Worm (Caenorhabditis elegans) whole organism, L1 larva: ENCODE measurements around the gene ZC513.14.

Source experiments
- Y116A8C.19 ChIP-seq: sonication (generic microtip); optimal IDR thresholded peaks from 2 replicates; lab custom pipeline; 2016; ENCODE audit warnings: missing compliant biosample characterization, missing genetic modification characterization, borderline replicate concordance
- aha-1 ChIP-seq: fragments of 150-350 bp; optimal IDR thresholded peaks from 2 replicates; lab custom pipeline; 2014; ENCODE audit warnings: missing biosample characterization, missing genetic modification characterization
- aly-2 ChIP-seq: fragments of 150-350 bp; optimal IDR thresholded peaks from 2 replicates; lab custom pipeline; 2014; ENCODE audit warnings: missing biosample characterization, missing genetic modification characterization
- blmp-1 ChIP-seq: fragments of 150-350 bp; optimal IDR thresholded peaks from 2 replicates; lab custom pipeline; 2014; ENCODE audit warnings: missing biosample characterization, missing genetic modification characterization
- ceh-63 ChIP-seq: fragments of 200-800 bp; sonication (Bioruptor generic); optimal IDR thresholded peaks from 2 replicates; lab custom pipeline; 2018; ENCODE audit warnings: mild to moderate bottlenecking, missing genetic modification characterization, missing compliant biosample characterization
- ceh-8 ChIP-seq: fragments of 200-800 bp; sonication (Bioruptor generic); optimal IDR thresholded peaks from 2 replicates; lab custom pipeline; 2018; ENCODE audit warnings: mild to moderate bottlenecking, missing genetic modification characterization, moderate library complexity, missing compliant biosample characterization
- ceh-82 ChIP-seq, 3 experiments: fragments of 150-350 bp in 1 of 3; sonication (generic microtip) in 2 of 3; optimal IDR thresholded peaks; 2 replicates each; lab custom pipeline; 2014 to 2017; ENCODE audit warnings: missing biosample characterization in 3 of 3, missing genetic modification characterization in 3 of 3
- ces-1 ChIP-seq: fragments of 150-350 bp; optimal IDR thresholded peaks from 2 replicates; lab custom pipeline; 2014; ENCODE audit warnings: missing biosample characterization, missing genetic modification reagents, missing genetic modification characterization
- dpl-1 ChIP-seq, 3 experiments: fragments of 150-350 bp in 2 of 3; sonication (generic microtip) in 1 of 3; optimal IDR thresholded peaks; 2 replicates each; lab custom pipeline; 2014 to 2017; ENCODE audit warnings: missing biosample characterization in 3 of 3, missing genetic modification characterization in 3 of 3, missing genetic modification reagents in 3 of 3
- dsc-1 ChIP-seq: sonication (generic microtip); optimal IDR thresholded peaks from 2 replicates; lab custom pipeline; 2016; ENCODE audit warnings: mild to moderate bottlenecking, missing genetic modification characterization, missing compliant biosample characterization
- efl-1 ChIP-seq, 4 experiments: fragments of 150-350 bp; optimal IDR thresholded peaks in 3 of 4; peaks in 1 of 4; 1 replicate in 1 of 4; 2 replicates in 3 of 4; lab custom pipeline; 2014; ENCODE audit warnings: missing biosample characterization in 2 of 4, missing genetic modification characterization in 2 of 4, missing genetic modification reagents in 2 of 4
- efl-3 ChIP-seq: fragments of 200-800 bp; sonication (Bioruptor generic); optimal IDR thresholded peaks from 2 replicates; lab custom pipeline; 2018; ENCODE audit warnings: mild to moderate bottlenecking, missing genetic modification characterization, missing compliant biosample characterization
- elt-3 ChIP-seq, 6 experiments: fragments of 150-350 bp in 1 of 6; sonication (generic microtip); optimal IDR thresholded peaks; 2 replicates each; lab custom pipeline; 2017 to 2018; ENCODE audit warnings: missing biosample characterization in 6 of 6, missing genetic modification characterization in 6 of 6, inconsistent platforms in 1 of 6
- fkh-8 ChIP-seq: sonication (generic microtip); optimal IDR thresholded peaks from 2 replicates; lab custom pipeline; 2016; ENCODE audit warnings: mild to moderate bottlenecking, missing genetic modification characterization, missing compliant biosample characterization
- grh-1 ChIP-seq: fragments of 200-800 bp; sonication (Bioruptor generic); IDR thresholded peaks from 2 replicates; pipeline ENCODE4 v1.3.6; 2022; ENCODE audit warnings: missing genetic modification reagents, missing genetic modification characterization, missing compliant biosample characterization
- hlh-17 ChIP-seq: fragments of 200-800 bp; sonication (Bioruptor generic); optimal IDR thresholded peaks from 2 replicates; lab custom pipeline; 2018; ENCODE audit warnings: missing genetic modification characterization, mild to moderate bottlenecking, missing compliant biosample characterization, moderate library complexity, borderline replicate concordance
- hlh-4 ChIP-seq: sonication (generic microtip); optimal IDR thresholded peaks from 2 replicates; lab custom pipeline; 2016; ENCODE audit warnings: mild to moderate bottlenecking, missing genetic modification characterization, missing compliant biosample characterization
- hpl-2 ChIP-seq: fragments of 150-350 bp; optimal IDR thresholded peaks from 2 replicates; lab custom pipeline; 2014; ENCODE audit warnings: missing biosample characterization, missing genetic modification reagents, missing genetic modification characterization
- irx-1 ChIP-seq: sonication (generic microtip); optimal IDR thresholded peaks from 2 replicates; lab custom pipeline; 2016; ENCODE audit warnings: missing genetic modification characterization, missing compliant biosample characterization
- lin-14 ChIP-seq: fragments of 200-800 bp; sonication (Bioruptor generic); optimal IDR thresholded peaks from 2 replicates; lab custom pipeline; 2018; ENCODE audit warnings: mild to moderate bottlenecking, missing genetic modification characterization, moderate library complexity, missing compliant biosample characterization
- lin-15B ChIP-seq: fragments of 150-350 bp; sonication (generic microtip); optimal IDR thresholded peaks from 3 replicates; lab custom pipeline; 2014; ENCODE audit warnings: missing biosample characterization, missing genetic modification characterization
- lin-35 ChIP-seq, 2 experiments: fragments of 150-350 bp; optimal IDR thresholded peaks; 2 replicates each; lab custom pipeline; 2014; ENCODE audit warnings: missing biosample characterization in 2 of 2, missing genetic modification characterization in 2 of 2, missing genetic modification reagents in 2 of 2
- lin-39 ChIP-seq: fragments of 150-350 bp; optimal IDR thresholded peaks from 2 replicates; lab custom pipeline; 2014; ENCODE audit warnings: missing biosample characterization, missing genetic modification reagents, missing genetic modification characterization
- lsy-2 ChIP-seq, 2 experiments: fragments of 150-350 bp; optimal IDR thresholded peaks; 2 replicates each; lab custom pipeline; 2014; ENCODE audit warnings: missing biosample characterization in 2 of 2, missing genetic modification characterization in 2 of 2
- nhr-12 ChIP-seq: sonication (generic microtip); optimal IDR thresholded peaks from 2 replicates; lab custom pipeline; 2017; ENCODE audit warnings: missing biosample characterization, missing genetic modification characterization
- nhr-19 ChIP-seq: fragments of 200-800 bp; sonication (Bioruptor generic); conservative IDR thresholded peaks from 2 replicates; pipeline ENCODE4 v1.3.6; 2022; ENCODE audit warnings: missing genetic modification characterization, missing compliant biosample characterization
- nhr-20 ChIP-seq: sonication (generic microtip); optimal IDR thresholded peaks from 2 replicates; lab custom pipeline; 2016; ENCODE audit warnings: mild to moderate bottlenecking, missing genetic modification characterization, missing compliant biosample characterization
- nhr-71 ChIP-seq: sonication (generic microtip); optimal IDR thresholded peaks from 2 replicates; lab custom pipeline; 2016; ENCODE audit warnings: mild to moderate bottlenecking, missing genetic modification characterization, moderate library complexity, missing compliant biosample characterization
- nhr-84 ChIP-seq: sonication (generic microtip); optimal IDR thresholded peaks from 2 replicates; lab custom pipeline; 2017; ENCODE audit warnings: missing biosample characterization, missing genetic modification characterization
- nhr-85 ChIP-seq: sonication (generic microtip); peaks from one replicate; lab custom pipeline; 2016; ENCODE audit warnings: missing genetic modification characterization, inconsistent platforms, missing compliant biosample characterization
- nhr-90 ChIP-seq: sonication (generic microtip); optimal IDR thresholded peaks from 2 replicates; lab custom pipeline; 2016; ENCODE audit warnings: mild to moderate bottlenecking, missing genetic modification characterization, missing compliant biosample characterization; ENCODE audit not compliant: poor library complexity
- pag-3 ChIP-seq: sonication (generic microtip); optimal IDR thresholded peaks from 2 replicates; lab custom pipeline; 2017; ENCODE audit warnings: missing genetic modification characterization, mild to moderate bottlenecking, missing compliant biosample characterization, antibody characterized with exemption, borderline replicate concordance; ENCODE audit not compliant: insufficient read depth
- rnt-1 ChIP-seq: sonication (generic microtip); optimal IDR thresholded peaks from 2 replicates; lab custom pipeline; 2016; ENCODE audit warnings: mild to moderate bottlenecking, missing genetic modification characterization, moderate library complexity, missing compliant biosample characterization
- skn-1 ChIP-seq: fragments of 150-350 bp; optimal IDR thresholded peaks from 2 replicates; lab custom pipeline; 2014; ENCODE audit warnings: missing biosample characterization, missing genetic modification characterization
- snu-23 ChIP-seq: sonication (generic microtip); optimal IDR thresholded peaks from 2 replicates; lab custom pipeline; 2016; ENCODE audit warnings: missing genetic modification characterization, missing compliant biosample characterization
- tlp-1 ChIP-seq: fragments of 150-350 bp; optimal IDR thresholded peaks from 2 replicates; lab custom pipeline; 2014; ENCODE audit warnings: missing biosample characterization, missing genetic modification characterization
- unc-62 ChIP-seq: fragments of 150-350 bp; optimal IDR thresholded peaks from 2 replicates; lab custom pipeline; 2014; ENCODE audit warnings: missing biosample characterization, missing genetic modification reagents, missing genetic modification characterization
- unc-98 ChIP-seq: fragments of 200-800 bp; sonication (Bioruptor generic); IDR thresholded peaks from 2 replicates; pipeline ENCODE4 v1.3.6; 2022; ENCODE audit warnings: missing genetic modification characterization, missing compliant biosample characterization
- xbp-1 ChIP-seq: sonication (generic microtip); optimal IDR thresholded peaks from 2 replicates; lab custom pipeline; 2016; ENCODE audit warnings: missing genetic modification characterization, missing compliant biosample characterization
- zip-4 ChIP-seq: fragments of 200-800 bp; sonication (Bioruptor generic); optimal IDR thresholded peaks from 2 replicates; lab custom pipeline; 2018; ENCODE audit warnings: mild to moderate bottlenecking, missing genetic modification characterization, moderate library complexity, missing compliant biosample characterization

The ZC513.14 gene

DNA sequence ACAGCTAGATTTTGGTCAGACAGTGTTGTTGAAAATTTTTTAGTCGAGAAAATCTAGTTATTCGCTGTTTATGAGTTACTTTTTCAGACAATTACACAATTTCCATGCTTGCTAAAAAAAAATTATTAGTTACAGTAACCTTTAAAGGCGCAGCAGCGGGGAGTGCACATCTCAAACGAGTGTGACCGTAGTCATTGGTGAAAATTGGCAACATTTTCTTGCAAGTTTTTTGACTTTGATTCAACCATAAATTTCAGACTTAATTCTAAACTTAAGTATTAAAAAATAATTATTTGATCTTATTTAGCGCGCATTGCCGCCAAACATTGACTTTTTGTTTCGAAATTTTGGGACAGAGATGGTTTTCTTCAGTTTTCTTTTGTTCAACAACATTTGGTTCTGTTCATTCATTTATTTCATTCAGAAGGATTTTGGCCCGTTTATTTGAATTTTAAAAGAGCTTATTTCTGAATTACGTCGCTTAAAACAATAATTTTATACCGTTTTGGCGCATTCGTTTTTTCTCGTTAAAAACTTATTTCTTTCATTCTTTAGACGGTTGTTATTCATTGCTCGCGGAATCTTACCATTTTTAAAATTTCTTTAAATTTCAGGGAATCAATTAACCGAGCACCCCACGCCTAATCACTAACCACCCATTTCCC is 6.9 kb downstream of the ZC513.14 start, which contains the start of gene oma-2:
Gene oma-2, plus strand, starts transcription at position 615 of the 665 bp plus-strand sequence.
- TF ChIP-seq lsy-2 (tag; optimal IDR thresholded peaks at IDR 0.05; lab: Kevin White, UChicago) (peak in 1 of 2 experiments; percentile 7), aha-1 (no peak)

DNA sequence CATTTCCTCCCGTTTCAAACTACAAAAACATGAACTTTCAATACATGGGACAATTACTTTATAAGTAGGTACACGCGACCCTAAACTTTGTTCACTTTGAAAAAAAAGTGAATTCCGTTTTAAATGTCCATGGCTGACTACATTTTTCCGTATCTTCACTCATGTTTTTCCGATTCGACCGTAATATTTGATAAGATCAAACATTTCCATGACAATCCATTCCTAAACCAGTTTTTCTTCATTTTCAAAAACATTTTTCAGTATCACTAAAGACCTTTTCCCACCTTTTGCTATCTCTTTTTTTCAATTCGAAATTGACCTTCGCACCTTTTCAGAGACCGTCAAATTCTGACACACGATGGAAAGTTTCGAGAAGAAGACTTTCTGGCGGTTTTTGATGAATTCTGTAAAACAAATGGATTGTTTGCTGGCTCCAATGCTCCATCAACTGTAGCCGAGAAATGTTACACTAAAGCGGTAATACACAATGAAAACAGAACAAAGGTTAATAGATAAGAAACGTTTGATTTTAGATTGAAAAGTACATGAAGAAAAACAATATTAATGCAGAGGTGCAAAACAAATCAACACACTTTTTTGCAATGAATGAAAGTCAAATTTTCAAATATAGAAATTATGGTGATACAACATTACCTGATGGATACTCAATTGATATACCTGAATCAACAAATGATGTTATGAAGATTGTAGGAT is 8.3 kb downstream of the ZC513.14 start:
- TF ChIP-seq lin-15B (tag; lab: Kevin White, UChicago) (no peak), unc-98 (GFP tag; lab: Robert Waterston, UW) (no peak), nhr-20 (tag; lab: Kevin White, UChicago) (peak; percentile 56), ceh-82 (tag; optimal IDR thresholded peaks at IDR 0.05; lab: Kevin White, UChicago) (no peak), lin-39 (tag; lab: Kevin White, UChicago) (no peak), snu-23 (peak; percentile 43), nhr-85 (peak; percentile 90), efl-3 (GFP tag; lab: Kevin White, UChicago) (no peak), unc-62 (GFP tag; lab: Kevin White, UChicago) (no peak), nhr-19 (GFP tag; lab: Robert Waterston, UW) (no peak), hlh-17 (GFP tag; lab: Kevin White, UChicago) (no peak), aly-2 (no peak), nhr-84 (no peak), lin-35 (GFP tag; optimal IDR thresholded peaks at IDR 0.05; lab: Kevin White, UChicago) (peak in 1 of 2 experiments; percentile 9), dsc-1 (tag; lab: Kevin White, UChicago) (no peak), nhr-12 (tag; lab: Kevin White, UChicago) (no peak), nhr-90 (tag; lab: Kevin White, UChicago) (no peak), xbp-1 (tag; lab: Kevin White, UChicago) (no peak), skn-1 (tag; lab: Kevin White, UChicago) (no peak), ceh-63 (no peak), lsy-2 (tag; optimal IDR thresholded peaks at IDR 0.05; lab: Kevin White, UChicago) (peak in 1 of 2 experiments; percentile 53), pag-3 (tag; lab: Kevin White, UChicago) (no peak), hpl-2 (GFP tag; lab: Kevin White, UChicago) (no peak), lin-14 (peak; percentile 62), efl-1 (optimal IDR thresholded peaks at IDR 0.05; lab: Kevin White, UChicago) (no peak), efl-1 (GFP tag; optimal IDR thresholded peaks at IDR 0.05 in 1 of 2; lab: Kevin White, UChicago) (peak in 1 of 2 experiments; percentile 54), fkh-8 (no peak), Y116A8C.19 (no peak), blmp-1 (tag; lab: Kevin White, UChicago) (peak; percentile 82), aha-1 (no peak), dpl-1 (GFP tag; optimal IDR thresholded peaks at IDR 0.05; lab: Kevin White, UChicago) (no peak), ceh-8 (GFP tag; lab: Kevin White, UChicago) (no peak), zip-4 (GFP tag; lab: Kevin White, UChicago) (no peak), tlp-1 (tag; lab: Kevin White, UChicago) (no peak), rnt-1 (tag; lab: Kevin White, UChicago) (no peak), hlh-4 (no peak), elt-3 (tag; optimal IDR thresholded peaks at IDR 0.05; lab: Kevin White, UChicago) (peak in 5 of 6 experiments; percentile 9 to 82 (median 30)), ces-1 (GFP tag; lab: Kevin White, UChicago) (no peak), irx-1 (tag; lab: Kevin White, UChicago) (no peak), grh-1 (GFP tag; lab: Robert Waterston, UW) (peak; percentile 74), nhr-71 (peak; percentile 21)
